Fruit fly (Drosophila melanogaster) whole organism, embryonic: ENCODE results near the gene Cka.
A peak's percentile ranks its signal among the peaks of the same experiment; 100 is the strongest.

ENCODE experiments used
- Adf1 ChIP-seq: fragments of 200-800 bp; sonication (Bioruptor generic); IDR thresholded peaks from 2 replicates; pipeline ENCODE4 v1.3.6; 2022; ENCODE audit warnings: missing biosample characterization, missing genetic modification characterization
- B-H2 ChIP-seq: fragments of 200-800 bp; sonication (Bioruptor generic); optimal IDR thresholded peaks from 2 replicates; lab custom pipeline; 2018; ENCODE audit warnings: missing biosample characterization, mild to moderate bottlenecking, missing genetic modification characterization
- CG10321 ChIP-seq: fragments of 200-800 bp; sonication (Bioruptor generic); IDR thresholded peaks from 2 replicates; pipeline ENCODE4 v1.3.6; 2022; ENCODE audit warnings: missing biosample characterization, missing genetic modification characterization
- CG10431 ChIP-seq: fragments of 200-800 bp; sonication (Bioruptor generic); optimal IDR thresholded peaks from 3 replicates; lab custom pipeline; 2018; ENCODE audit warnings: missing biosample characterization, mild to moderate bottlenecking, missing genetic modification characterization
- CG11085 ChIP-seq: fragments of 200-800 bp; sonication (Bioruptor generic); IDR thresholded peaks from 2 replicates; pipeline ENCODE4 v1.3.6; 2022; ENCODE audit warnings: missing biosample characterization, missing genetic modification characterization
- CG12391 ChIP-seq: fragments of 200-800 bp; sonication (Bioruptor generic); optimal IDR thresholded peaks from 3 replicates; lab custom pipeline; 2018; ENCODE audit warnings: missing biosample characterization, mild to moderate bottlenecking, missing genetic modification characterization, moderate library complexity
- CG12942 ChIP-seq: fragments of 200-800 bp; sonication (Bioruptor generic); optimal IDR thresholded peaks from 3 replicates; lab custom pipeline; 2016; ENCODE audit warnings: missing biosample characterization, missing genetic modification characterization
- CG13123 ChIP-seq: fragments of 200-800 bp; sonication (Bioruptor generic); optimal IDR thresholded peaks from 2 replicates; lab custom pipeline; 2016; ENCODE audit warnings: missing biosample characterization, missing genetic modification characterization
- CG13296 ChIP-seq: fragments of 200-800 bp; sonication (Bioruptor generic); optimal IDR thresholded peaks from 3 replicates; lab custom pipeline; 2018; ENCODE audit warnings: missing biosample characterization, mild to moderate bottlenecking, missing genetic modification characterization
- CG1529 ChIP-seq: fragments of 200-800 bp; sonication (Bioruptor generic); optimal IDR thresholded peaks from 3 replicates; lab custom pipeline; 2018; ENCODE audit warnings: missing biosample characterization, missing genetic modification characterization
- CG15514 ChIP-seq: fragments of 200-800 bp; sonication (Bioruptor generic); optimal IDR thresholded peaks from 3 replicates; lab custom pipeline; 2017; ENCODE audit warnings: missing biosample characterization, missing genetic modification characterization, mild to moderate bottlenecking, moderate library complexity, missing genetic modification reagents
- CG1647 ChIP-seq: fragments of 200-800 bp; sonication (Bioruptor generic); optimal IDR thresholded peaks from 3 replicates; lab custom pipeline; 2016; ENCODE audit warnings: missing biosample characterization, missing genetic modification characterization
- CG16779 ChIP-seq: fragments of 200-800 bp; sonication (Bioruptor generic); IDR thresholded peaks from 2 replicates; pipeline ENCODE4 v1.3.6; 2022; ENCODE audit warnings: missing biosample characterization, missing genetic modification characterization
- CG16813 ChIP-seq: fragments of 200-800 bp; sonication (Bioruptor generic); IDR thresholded peaks from 3 replicates; pipeline ENCODE4 v1.3.6; 2022; ENCODE audit warnings: missing biosample characterization, missing genetic modification characterization; ENCODE audit not compliant: partially characterized antibody
- CG17829 ChIP-seq: fragments of 200-800 bp; optimal IDR thresholded peaks from 2 replicates; lab custom pipeline; 2019; ENCODE audit warnings: missing biosample characterization, mild to moderate bottlenecking, missing genetic modification characterization, moderate library complexity
- CG2199 ChIP-seq: fragments of 200-800 bp; sonication (Bioruptor generic); IDR thresholded peaks from 3 replicates; pipeline ENCODE4 v1.3.6; 2022; ENCODE audit warnings: missing biosample characterization, missing genetic modification characterization
- CG33213 ChIP-seq: fragments of 200-800 bp; sonication (Bioruptor generic); optimal IDR thresholded peaks from 3 replicates; lab custom pipeline; 2016; ENCODE audit warnings: missing biosample characterization, missing genetic modification characterization
- CG34422 ChIP-seq: fragments of 200-800 bp; sonication (Bioruptor generic); IDR thresholded peaks from 3 replicates; pipeline ENCODE4 v1.3.6; 2022; ENCODE audit warnings: missing biosample characterization, missing genetic modification characterization
- CG43689 ChIP-seq: fragments of 200-800 bp; sonication (Bioruptor generic); IDR thresholded peaks from 2 replicates; pipeline ENCODE4 v1.3.6; 2022; ENCODE audit warnings: missing biosample characterization, missing genetic modification characterization
- CG4424 ChIP-seq: fragments of 200-800 bp; sonication (Bioruptor generic); optimal IDR thresholded peaks from 3 replicates; lab custom pipeline; 2016; ENCODE audit warnings: missing biosample characterization, missing genetic modification characterization
- CG4854 ChIP-seq: fragments of 200-800 bp; sonication (Bioruptor generic); optimal IDR thresholded peaks from 2 replicates; lab custom pipeline; 2016; ENCODE audit warnings: missing biosample characterization, missing genetic modification characterization, inconsistent platforms
- CG6654 ChIP-seq: fragments of 200-800 bp; sonication (Bioruptor generic); optimal IDR thresholded peaks from 2 replicates; lab custom pipeline; 2017; ENCODE audit warnings: missing biosample characterization, mild to moderate bottlenecking, missing genetic modification characterization
- CG6683 ChIP-seq: fragments of 200-800 bp; sonication (Bioruptor generic); optimal IDR thresholded peaks from 2 replicates; lab custom pipeline; 2017; ENCODE audit warnings: missing biosample characterization, mild to moderate bottlenecking, missing genetic modification characterization, missing genetic modification reagents
- CG6689 ChIP-seq: fragments of 200-800 bp; sonication (Bioruptor generic); IDR thresholded peaks from 2 replicates; pipeline ENCODE4 v1.3.6; 2022; ENCODE audit warnings: missing biosample characterization, missing genetic modification characterization
- CG6765 ChIP-seq: fragments of 200-800 bp; sonication (Bioruptor generic); optimal IDR thresholded peaks from 3 replicates; lab custom pipeline; 2017; ENCODE audit warnings: missing biosample characterization, mild to moderate bottlenecking, missing genetic modification characterization
- CG6854 ChIP-seq: fragments of 200-800 bp; sonication (Bioruptor generic); optimal IDR thresholded peaks from 3 replicates; lab custom pipeline; 2017; ENCODE audit warnings: missing biosample characterization, mild to moderate bottlenecking, missing genetic modification characterization
- CG7556 ChIP-seq: fragments of 200-800 bp; sonication (Bioruptor generic); optimal IDR thresholded peaks from 2 replicates; lab custom pipeline; 2017; ENCODE audit warnings: missing biosample characterization, mild to moderate bottlenecking, missing genetic modification characterization
- CG8944 ChIP-seq: fragments of 200-800 bp; sonication (Bioruptor generic); optimal IDR thresholded peaks from 3 replicates; lab custom pipeline; 2016; ENCODE audit warnings: missing biosample characterization, missing genetic modification characterization
- CG9876 ChIP-seq: fragments of 200-800 bp; sonication (Bioruptor generic); optimal IDR thresholded peaks from 2 replicates; lab custom pipeline; 2016; ENCODE audit warnings: missing biosample characterization, missing genetic modification characterization
- Chrac-16 ChIP-seq: fragments of 200-800 bp; sonication (Bioruptor generic); optimal IDR thresholded peaks from 3 replicates; lab custom pipeline; 2016; ENCODE audit warnings: missing biosample characterization, missing genetic modification characterization
- CoRest ChIP-seq: fragments of 200-800 bp; sonication (Bioruptor generic); optimal IDR thresholded peaks from 3 replicates; lab custom pipeline; 2018; ENCODE audit warnings: missing biosample characterization, mild to moderate bottlenecking, missing genetic modification characterization, moderate library complexity
- Dbx ChIP-seq: fragments of 200-800 bp; sonication (Bioruptor generic); IDR thresholded peaks from 3 replicates; pipeline ENCODE4 v1.3.6; 2022; ENCODE audit warnings: missing biosample characterization, missing genetic modification characterization
- GATAe ChIP-seq: fragments of 200-800 bp; sonication (Bioruptor generic); conservative IDR thresholded peaks from 2 replicates; pipeline ENCODE4 v1.3.6; 2022; ENCODE audit warnings: missing biosample characterization, missing genetic modification characterization
- Gug ChIP-seq: fragments of 200-800 bp; sonication (Bioruptor generic); IDR thresholded peaks from 4 replicates; pipeline ENCODE4 v1.3.6; 2022; ENCODE audit warnings: missing biosample characterization, missing genetic modification characterization
- H15 ChIP-seq: fragments of 200-800 bp; sonication (Bioruptor generic); IDR thresholded peaks from 3 replicates; pipeline ENCODE4 v1.3.6; 2022; ENCODE audit warnings: missing biosample characterization, missing genetic modification characterization
- Lhr ChIP-seq: fragments of 200-800 bp; sonication (Bioruptor generic); optimal IDR thresholded peaks from 3 replicates; lab custom pipeline; 2017; ENCODE audit warnings: mild to moderate bottlenecking, missing biosample characterization, missing genetic modification reagents, missing genetic modification characterization
- NC2β ChIP-seq: fragments of 200-800 bp; sonication (Bioruptor generic); optimal IDR thresholded peaks from 2 replicates; lab custom pipeline; 2016; ENCODE audit warnings: missing biosample characterization, missing genetic modification characterization
- Nf-YC ChIP-seq: fragments of 200-800 bp; optimal IDR thresholded peaks from 3 replicates; lab custom pipeline; 2019; ENCODE audit warnings: missing biosample characterization, mild to moderate bottlenecking, missing genetic modification characterization, moderate library complexity
- Pdp1 ChIP-seq, 2 experiments: fragments of 200-800 bp; sonication (Bioruptor generic); optimal IDR thresholded peaks; 3 replicates each; lab custom pipeline; 2016; ENCODE audit warnings: missing biosample characterization in 2 of 2, missing genetic modification characterization in 2 of 2, mild to moderate bottlenecking in 1 of 2, moderate library complexity in 1 of 2
- cato ChIP-seq: fragments of 200-800 bp; sonication (Bioruptor generic); optimal IDR thresholded peaks from 2 replicates; lab custom pipeline; 2016; ENCODE audit warnings: missing biosample characterization, missing genetic modification characterization, borderline replicate concordance
- dati ChIP-seq: fragments of 200-800 bp; sonication (Bioruptor generic); IDR thresholded peaks from 2 replicates; pipeline ENCODE4 v1.3.6; 2022; ENCODE audit warnings: missing biosample characterization, missing genetic modification characterization
- disco-r ChIP-seq: fragments of 200-800 bp; sonication (Bioruptor generic); optimal IDR thresholded peaks from 2 replicates; lab custom pipeline; 2016; ENCODE audit warnings: missing biosample characterization, missing genetic modification characterization
- dmrt11E ChIP-seq: fragments of 200-800 bp; sonication (Bioruptor generic); optimal IDR thresholded peaks from 3 replicates; lab custom pipeline; 2018; ENCODE audit warnings: missing biosample characterization, mild to moderate bottlenecking, missing genetic modification characterization, moderate library complexity
- h ChIP-seq: fragments of >200 bp; optimal IDR thresholded peaks from 2 replicates; lab custom pipeline; 2017
- nau ChIP-seq: fragments of 200-800 bp; sonication (Bioruptor generic); optimal IDR thresholded peaks from 3 replicates; lab custom pipeline; 2017; ENCODE audit warnings: missing biosample characterization, mild to moderate bottlenecking, missing genetic modification characterization, missing genetic modification reagents
- pzg ChIP-seq: fragments of 200-800 bp; sonication (Bioruptor generic); optimal IDR thresholded peaks from 3 replicates; lab custom pipeline; 2018; ENCODE audit warnings: missing biosample characterization, mild to moderate bottlenecking, missing genetic modification characterization, moderate library complexity
- salm ChIP-seq: fragments of 200-800 bp; sonication (Bioruptor generic); optimal IDR thresholded peaks from 2 replicates; lab custom pipeline; 2018; ENCODE audit warnings: missing biosample characterization, mild to moderate bottlenecking, missing genetic modification characterization
- seq ChIP-seq: fragments of 200-800 bp; sonication (Bioruptor generic); IDR thresholded peaks from 2 replicates; pipeline ENCODE4 v1.3.6; 2022; ENCODE audit warnings: missing biosample characterization, missing genetic modification characterization
- sqz ChIP-seq: fragments of 200-800 bp; sonication (Bioruptor generic); optimal IDR thresholded peaks from 3 replicates; lab custom pipeline; 2018; ENCODE audit warnings: missing biosample characterization, mild to moderate bottlenecking, missing genetic modification characterization
- vvl ChIP-seq: fragments of 200-800 bp; sonication (Bioruptor generic); IDR thresholded peaks from 2 replicates; pipeline ENCODE4 v1.3.6; 2022; ENCODE audit warnings: missing biosample characterization, missing genetic modification characterization
- yki ChIP-seq: fragments of >200 bp; optimal IDR thresholded peaks from 3 replicates; lab custom pipeline; 2018

The Cka gene

DNA sequence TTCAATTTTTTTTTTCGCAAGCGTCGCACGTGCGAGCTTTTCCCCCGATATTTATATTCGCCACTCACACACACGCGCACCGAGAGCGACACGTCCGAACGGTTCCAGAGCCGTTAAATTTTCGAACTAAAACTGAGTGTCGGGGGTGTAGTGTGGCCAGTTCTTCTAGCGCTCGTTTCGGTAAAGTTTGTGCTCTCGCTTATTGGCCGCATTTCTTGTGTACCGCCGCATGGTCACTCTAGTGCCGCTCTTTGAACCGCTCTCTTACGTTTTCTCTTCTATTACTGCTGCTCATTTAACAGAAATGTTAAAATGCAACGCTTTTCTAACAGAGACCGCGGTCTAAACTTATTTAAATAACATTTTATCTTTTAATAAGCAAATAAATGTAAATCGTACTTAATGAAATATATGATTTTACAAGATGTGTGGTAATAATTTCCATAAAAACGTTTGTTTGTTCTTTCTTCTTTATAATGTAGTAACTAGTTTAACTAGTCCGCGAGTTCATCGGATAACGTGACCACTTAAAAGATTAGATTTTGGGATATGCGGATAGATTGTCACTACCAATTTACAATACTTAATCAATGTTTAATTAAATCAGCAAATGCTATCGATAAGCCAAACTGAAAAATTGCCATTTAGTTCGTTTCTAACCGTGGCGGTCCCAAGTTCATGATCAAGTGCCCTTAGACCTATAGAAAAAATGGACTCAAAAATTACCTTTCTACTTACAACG lies 46.3 kb upstream of the Cka start, which contains the start of gene Snoo (continued):
- no peak for TF ChIP-seq CG7556
- TF ChIP-seq CG15514 (GFP tag; lab: Kevin White, UChicago), result peak; percentile 72
- TF ChIP-seq Nf-YC (tag; lab: Kevin White, UChicago), result peak; percentile 13
- no peak for TF ChIP-seq nau (GFP tag; lab: Kevin White, UChicago)
- no peak for TF ChIP-seq CG2199 (GFP tag; lab: Robert Waterston, UW)
- TF ChIP-seq Dbx (GFP tag; lab: Robert Waterston, UW), result peak; percentile 35; the same call in 2 of the 3 replicates
- no peak for TF ChIP-seq CG10321 (GFP tag; lab: Robert Waterston, UW)
- no peak for TF ChIP-seq cato (GFP tag; lab: Kevin White, UChicago)
- TF ChIP-seq dati (GFP tag; lab: Robert Waterston, UW), result no peak
- no peak for TF ChIP-seq CG6689 (GFP tag; lab: Robert Waterston, UW)
- TF ChIP-seq disco-r (GFP tag; lab: Kevin White, UChicago), result no peak
- TF ChIP-seq CG4424 (GFP tag; lab: Kevin White, UChicago), result no peak
- TF ChIP-seq CG16779, result peak; percentile 7; the same call in 1 of the 2 replicates
- no peak for TF ChIP-seq Gug (GFP tag; lab: Robert Waterston, UW)
- TF ChIP-seq CoRest (tag; lab: Kevin White, UChicago), result no peak
- TF ChIP-seq salm (tag; lab: Kevin White, UChicago), result peak; percentile 2
- peak in 1 of 2 experiments; percentile 31 for TF ChIP-seq Pdp1 (GFP tag; optimal IDR thresholded peaks at IDR 0.05; lab: Kevin White, UChicago)
- peak; percentile 75; the same call in 1 of the 2 replicates for TF ChIP-seq vvl (GFP tag; lab: Robert Waterston, UW)
- no peak for TF ChIP-seq CG10431 (GFP tag; lab: Kevin White, UChicago)
- TF ChIP-seq CG1529 (GFP tag; lab: Kevin White, UChicago), result no peak
- peak; percentile 88 for TF ChIP-seq pzg (GFP tag; lab: Kevin White, UChicago)
- TF ChIP-seq CG13296 (GFP tag; lab: Kevin White, UChicago), result no peak
- peak; percentile 57 for TF ChIP-seq Lhr (GFP tag; lab: Kevin White, UChicago)
- no peak for TF ChIP-seq CG33213 (GFP tag; lab: Kevin White, UChicago)
- no peak for TF ChIP-seq CG8944 (GFP tag; lab: Kevin White, UChicago)
- no peak for TF ChIP-seq CG12391
- no peak for TF ChIP-seq CG6654 (GFP tag; lab: Kevin White, UChicago)
- TF ChIP-seq CG16813 (GFP tag; lab: Robert Waterston, UW), result 0 out of 3 replicates have a peak, but pooled peaks have one; percentile 15
- no peak for TF ChIP-seq CG4854
- TF ChIP-seq CG12942 (GFP tag; lab: Kevin White, UChicago), result no peak
- TF ChIP-seq CG43689 (GFP tag; lab: Robert Waterston, UW), result no peak
- TF ChIP-seq CG13123, result no peak
- TF ChIP-seq CG9876 (GFP tag; lab: Kevin White, UChicago), result no peak
- no peak for TF ChIP-seq seq
- peak; percentile 24 for TF ChIP-seq CG17829
- TF ChIP-seq Chrac-16 (GFP tag; lab: Kevin White, UChicago), result no peak
- peak; percentile 45 for TF ChIP-seq B-H2 (GFP tag; lab: Kevin White, UChicago)
- no peak for TF ChIP-seq CG1647
- peak; percentile 33; the same call in 1 of the 2 replicates for TF ChIP-seq Adf1 (GFP tag; lab: Robert Waterston, UW)
- no peak for TF ChIP-seq CG6765
- no peak for TF ChIP-seq sqz (GFP tag; lab: Kevin White, UChicago)
- TF ChIP-seq NC2β (GFP tag; lab: Kevin White, UChicago), result no peak
- TF ChIP-seq h, result no peak
- no peak for TF ChIP-seq H15 (GFP tag; lab: Robert Waterston, UW)
- TF ChIP-seq CG6854, result peak; percentile 18
- peak; percentile 23; the same call in 1 of the 3 replicates for TF ChIP-seq CG34422
- no peak for TF ChIP-seq yki (lab: Kevin White, UChicago)
- no peak for TF ChIP-seq CG11085
- no peak for TF ChIP-seq dmrt11E (tag; lab: Kevin White, UChicago)
- TF ChIP-seq CG6683 (GFP tag; lab: Kevin White, UChicago), result no peak
- TF ChIP-seq GATAe, result no peak
